Fruit fly (Drosophila melanogaster): ENCODE measurements around the gene Fadd.

Gene Fadd

dm6 chr3R:22042982-22043381 lies 8.7 kb downstream of the Fadd start (continued):
- TF ChIP-seq NK7.1 (GFP tag; optimal IDR thresholded peaks at IDR 0.05) (no peak), vnd (GFP tag; IDR thresholded peaks at IDR 0.05; ENCODE audit: partially characterized antibody) (0 out of 3 replicates have a peak, but pooled peaks have one; percentile 10), lov (optimal IDR thresholded peaks at IDR 0.05) (no peak), lov (GFP tag; IDR thresholded peaks at IDR 0.05) (peak; percentile 50; the same call in 1 of the 3 replicates), CG3847 (GFP tag; IDR thresholded peaks at IDR 0.05) (0 out of 2 replicates have a peak, but pooled peaks have one; percentile 14), CG14860 (GFP tag; IDR thresholded peaks at IDR 0.05; ENCODE audit: partially characterized antibody) (0 out of 3 replicates have a peak, but pooled peaks have one; percentile 31), Chrac-16 (GFP tag; optimal IDR thresholded peaks at IDR 0.05) (no peak), Hr78 (GFP tag; optimal IDR thresholded peaks at IDR 0.05) (peak in 1 of 2 experiments; percentile 64), CG9932 (GFP tag; IDR thresholded peaks at IDR 0.05) (peak; percentile 23; the same call in 1 of the 2 replicates)

DNA sequence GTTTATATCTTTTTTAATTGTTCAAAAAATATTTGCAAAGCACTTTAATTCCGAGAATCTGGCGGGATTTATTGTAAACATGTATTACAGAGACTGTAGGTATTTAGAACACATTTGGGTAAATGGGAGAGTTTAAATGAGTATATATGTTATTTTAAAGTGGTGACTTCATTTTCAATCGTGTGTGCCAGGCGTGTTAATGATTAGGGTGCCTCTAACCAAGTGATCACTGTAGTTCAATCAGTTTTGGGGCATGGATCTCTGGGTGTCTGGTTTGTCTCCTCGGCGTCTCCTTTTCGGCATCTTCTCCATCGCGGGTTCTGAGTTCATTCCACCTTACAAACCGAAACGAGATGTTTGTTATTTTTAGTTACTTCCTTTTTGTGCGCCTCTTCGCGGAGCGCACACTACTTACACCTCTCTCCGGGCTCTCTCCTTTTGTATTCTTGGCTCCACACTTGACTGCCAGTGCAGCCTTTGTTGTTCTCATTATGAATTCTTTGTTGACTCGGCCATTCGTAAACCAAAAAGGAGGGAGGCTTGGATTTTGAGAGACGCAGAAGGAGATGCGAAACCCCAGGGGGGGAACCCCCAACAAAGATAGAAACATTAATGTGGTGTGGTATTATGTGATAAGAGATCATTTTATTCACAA lies 9.6 kb downstream of the Fadd start:
- TF ChIP-seq ci (GFP tag; IDR thresholded peaks at IDR 0.05) (0 out of 3 replicates have a peak, but pooled peaks have one; percentile 14), knrl (GFP tag; IDR thresholded peaks at IDR 0.05; ENCODE audit: partially characterized antibody) (no peak), chm (GFP tag; IDR thresholded peaks at IDR 0.05) (peak; percentile 44; the same call in 1 of the 2 replicates), crol (GFP tag; IDR thresholded peaks at IDR 0.05) (peak; percentile 44; the same call in 1 of the 2 replicates), CG17361 (GFP tag; IDR thresholded peaks at IDR 0.05) (no peak), CG12236 (GFP tag; optimal IDR thresholded peaks at IDR 0.05) (no peak), CG2199 (GFP tag; IDR thresholded peaks at IDR 0.05) (peak; percentile 65; the same call in 1 of the 3 replicates), pros (GFP tag; optimal IDR thresholded peaks at IDR 0.05) (peak; percentile 58), fd3F (GFP tag; optimal IDR thresholded peaks at IDR 0.05) (no peak), nom (GFP tag; optimal IDR thresholded peaks at IDR 0.05) (peak; percentile 13), Dll (GFP tag; IDR thresholded peaks at IDR 0.05; ENCODE audit: partially characterized antibody) (0 out of 4 replicates have a peak, but pooled peaks have one; percentile 17), sens (GFP tag) (peak; percentile 73), sqz (GFP tag; optimal IDR thresholded peaks at IDR 0.05) (peak; percentile 7), org-1 (GFP tag; optimal IDR thresholded peaks at IDR 0.05) (no peak), Med (GFP tag) (peak; percentile 33), CG4360 (GFP tag; IDR thresholded peaks at IDR 0.05) (peak; percentile 23; the same call in 1 of the 2 replicates), CG11247 (GFP tag; IDR thresholded peaks at IDR 0.05) (no peak), gt (GFP tag; IDR thresholded peaks at IDR 0.05) (no peak), sc (optimal IDR thresholded peaks at IDR 0.05) (no peak), sc (GFP tag; optimal IDR thresholded peaks at IDR 0.05) (no peak), CG33557 (GFP tag; optimal IDR thresholded peaks at IDR 0.05) (peak; percentile 37), fd64A (GFP tag; optimal IDR thresholded peaks at IDR 0.05) (no peak), Ets65A (GFP tag) (peak; percentile 67), mld (GFP tag; IDR thresholded peaks at IDR 0.05; ENCODE audit: partially characterized antibody) (no peak), grau (tag; optimal IDR thresholded peaks at IDR 0.05) (peak; percentile 82), schlank (tag; optimal IDR thresholded peaks at IDR 0.05) (no peak), psq (GFP tag; optimal IDR thresholded peaks at IDR 0.05) (peak; percentile 52), stwl (tag; optimal IDR thresholded peaks at IDR 0.05) (peak; percentile 5), CG2712 (tag; optimal IDR thresholded peaks at IDR 0.05) (no peak), CG6689 (GFP tag; IDR thresholded peaks at IDR 0.05) (peak; percentile 42; the same call in 1 of the 2 replicates), Trl (optimal IDR thresholded peaks at IDR 0.05) (peak; percentile 4 to 67), Trl (GFP tag; optimal IDR thresholded peaks at IDR 0.05) (peak; percentile 34), CG18476 (GFP tag; optimal IDR thresholded peaks at IDR 0.05) (no peak), CG31441 (GFP tag; IDR thresholded peaks at IDR 0.05) (0 out of 2 replicates have a peak, but pooled peaks have one; percentile 9), lbe (GFP tag; optimal IDR thresholded peaks at IDR 0.05) (peak; percentile 44)

Data from whole organism, embryonic.